Fruit fly (Drosophila melanogaster): Measurements from ENCODE around the gene Myb.

Myb gene

DNA sequence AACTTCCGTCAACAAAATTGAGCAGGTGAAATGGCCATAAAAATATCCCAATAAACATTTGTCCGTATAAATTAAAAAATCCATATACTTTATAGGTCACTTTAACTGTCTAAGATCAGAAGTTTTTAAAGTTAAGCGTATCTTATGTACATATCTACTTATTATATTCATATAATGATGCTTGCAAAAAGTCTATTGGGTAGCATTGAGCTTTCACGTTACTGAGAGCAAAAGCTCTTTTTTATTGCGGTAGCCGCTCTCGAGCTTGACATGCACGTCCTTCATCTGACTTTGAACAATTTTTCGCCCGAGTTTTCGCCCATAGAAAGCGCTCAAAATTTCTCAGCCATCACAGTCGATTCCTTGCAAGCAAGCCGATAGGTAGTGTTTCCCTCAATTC, 10.2 kb upstream of the Myb start, which contains the start of gene Gapdh2 (continued):
- TF ChIP-seq CG10274 (GFP tag; optimal IDR thresholded peaks at IDR 0.05) (peak; percentile 95), dm (GFP tag; optimal IDR thresholded peaks at IDR 0.05) (peak; percentile 91), otp (GFP tag; IDR thresholded peaks at IDR 0.05) (peak; percentile 99), HmgD (GFP tag; optimal IDR thresholded peaks at IDR 0.05) (peak; percentile 68), eyg (GFP tag; optimal IDR thresholded peaks at IDR 0.05) (peak; percentile 97), BtbVII (GFP tag; optimal IDR thresholded peaks at IDR 0.05) (peak; percentile 100), sd (tag; optimal IDR thresholded peaks at IDR 0.05) (peak; percentile 99), CG12219 (GFP tag; optimal IDR thresholded peaks at IDR 0.05) (peak; percentile 100), maf-S (GFP tag; optimal IDR thresholded peaks at IDR 0.05) (peak; percentile 96), Hr3 (GFP tag; optimal IDR thresholded peaks at IDR 0.05) (peak; percentile 96), emc (GFP tag; optimal IDR thresholded peaks at IDR 0.05) (peak; percentile 94), grn (GFP tag; optimal IDR thresholded peaks at IDR 0.05) (peak; percentile 91), CG4282 (GFP tag; optimal IDR thresholded peaks at IDR 0.05) (peak; percentile 86), NK7.1 (GFP tag; optimal IDR thresholded peaks at IDR 0.05) (peak; percentile 97), grau (tag; optimal IDR thresholded peaks at IDR 0.05) (peak; percentile 99), prd (optimal IDR thresholded peaks at IDR 0.05) (no peak), prd (GFP tag; IDR thresholded peaks at IDR 0.05) (peak; percentile 98), CG12104 (GFP tag; optimal IDR thresholded peaks at IDR 0.05) (peak; percentile 99), CG7839 (tag; optimal IDR thresholded peaks at IDR 0.05) (peak; percentile 100), ac (GFP tag; optimal IDR thresholded peaks at IDR 0.05) (peak; percentile 87), zf30C (GFP tag; optimal IDR thresholded peaks at IDR 0.05) (peak; percentile 79), MTF-1 (GFP tag; optimal IDR thresholded peaks at IDR 0.05; ENCODE audit: borderline replicate concordance) (peak; percentile 98), CG1832 (GFP tag; optimal IDR thresholded peaks at IDR 0.05) (no peak), gce (GFP tag; IDR thresholded peaks at IDR 0.05) (no peak; the same call in none of the 3 replicates), CG4617 (GFP tag; optimal IDR thresholded peaks at IDR 0.05; ENCODE audit: borderline replicate concordance) (peak; percentile 95), CG6272 (GFP tag; IDR thresholded peaks at IDR 0.05) (peak; percentile 93; the same call in 1 of the 2 replicates), row (GFP tag; IDR thresholded peaks at IDR 0.05) (peak; percentile 99), run (tag; optimal IDR thresholded peaks at IDR 0.05) (peak; percentile 100), fu2 (GFP tag; optimal IDR thresholded peaks at IDR 0.05) (peak; percentile 94), Side (GFP tag; optimal IDR thresholded peaks at IDR 0.05) (peak; percentile 96), CG6254 (GFP tag; optimal IDR thresholded peaks at IDR 0.05) (peak; percentile 96), fd96Cb (tag; optimal IDR thresholded peaks at IDR 0.05) (peak; percentile 99), CG7928 (GFP tag; optimal IDR thresholded peaks at IDR 0.05) (peak; percentile 85), Fer3 (tag; optimal IDR thresholded peaks at IDR 0.05) (peak; percentile 100), CG12769 (tag; optimal IDR thresholded peaks at IDR 0.05) (peak; percentile 99), insv (GFP tag; optimal IDR thresholded peaks at IDR 0.05) (peak; percentile 14 to 91), CG17359 (tag; optimal IDR thresholded peaks at IDR 0.05) (peak; percentile 100), CG2129 (GFP tag; IDR thresholded peaks at IDR 0.05; ENCODE audit: partially characterized antibody) (no peak), pan (optimal IDR thresholded peaks at IDR 0.05) (no peak), pan (GFP tag; optimal IDR thresholded peaks at IDR 0.05 in 1 of 2, IDR thresholded peaks at IDR 0.05 in 1 of 2) (peak in 1 of 2 experiments; percentile 99), Ssrp (tag; optimal IDR thresholded peaks at IDR 0.05) (peak; percentile 97), tin (GFP tag; optimal IDR thresholded peaks at IDR 0.05) (peak; percentile 98), en (GFP tag; optimal IDR thresholded peaks at IDR 0.05) (peak; percentile 96), CG4360 (GFP tag; IDR thresholded peaks at IDR 0.05) (peak; percentile 87), zen (tag; optimal IDR thresholded peaks at IDR 0.05) (peak; percentile 97), CG15073 (GFP tag; optimal IDR thresholded peaks at IDR 0.05) (peak; percentile 84), CG9876 (GFP tag; optimal IDR thresholded peaks at IDR 0.05) (peak; percentile 78), Rx (GFP tag; IDR thresholded peaks at IDR 0.05) (peak; percentile 97), Xbp1 (GFP tag; optimal IDR thresholded peaks at IDR 0.05) (peak; percentile 98), ERR (GFP tag; optimal IDR thresholded peaks at IDR 0.05) (peak; percentile 100), sob (GFP tag; IDR thresholded peaks at IDR 0.05) (peak; percentile 99)
